Worm (Caenorhabditis elegans) whole organism, L2 larva: ENCODE data around the gene srd-48.

Experiments used
- C34F6.9 ChIP-seq: fragments of 150-350 bp; optimal IDR thresholded peaks from 2 replicates; lab custom pipeline; 2014; ENCODE audit warnings: missing biosample characterization, missing genetic modification characterization
- F13H6.1 ChIP-seq: sonication (generic microtip); optimal IDR thresholded peaks from 2 replicates; lab custom pipeline; 2016; ENCODE audit warnings: missing genetic modification characterization, missing compliant biosample characterization
- R02D3.7 ChIP-seq: fragments of 150-350 bp; optimal IDR thresholded peaks from 2 replicates; lab custom pipeline; 2014; ENCODE audit warnings: missing biosample characterization, missing genetic modification characterization
- Y55F3AM.14 ChIP-seq: fragments of 200-800 bp; sonication (Bioruptor generic); optimal IDR thresholded peaks from 2 replicates; lab custom pipeline; 2018; ENCODE audit warnings: mild to moderate bottlenecking, missing genetic modification characterization, missing compliant biosample characterization
- ZK546.5 ChIP-seq: sonication (generic microtip); optimal IDR thresholded peaks from 2 replicates; lab custom pipeline; 2017; ENCODE audit warnings: missing biosample characterization, missing genetic modification characterization
- aly-2 ChIP-seq: fragments of 150-350 bp; optimal IDR thresholded peaks from 2 replicates; lab custom pipeline; 2014; ENCODE audit warnings: missing biosample characterization, missing genetic modification characterization
- ama-1 ChIP-seq: fragments of 150-350 bp; optimal IDR thresholded peaks from 2 replicates; lab custom pipeline; 2018; ENCODE audit warnings: inconsistent platforms
- blmp-1 ChIP-seq: sonication (generic microtip); optimal IDR thresholded peaks from 2 replicates; lab custom pipeline; 2017; ENCODE audit warnings: missing genetic modification characterization, mild to moderate bottlenecking, missing compliant biosample characterization, antibody characterized with exemption, moderate library complexity; ENCODE audit not compliant: insufficient read depth
- ceh-82 ChIP-seq: fragments of 150-350 bp; optimal IDR thresholded peaks from 2 replicates; lab custom pipeline; 2014; ENCODE audit warnings: missing biosample characterization, missing genetic modification characterization
- crh-2 ChIP-seq: sonication (generic microtip); optimal IDR thresholded peaks from 2 replicates; lab custom pipeline; 2017; ENCODE audit warnings: missing biosample characterization, missing genetic modification characterization
- dmd-4 ChIP-seq: sonication (generic microtip); optimal IDR thresholded peaks from 2 replicates; lab custom pipeline; 2017; ENCODE audit warnings: missing biosample characterization, missing genetic modification characterization
- egl-27 ChIP-seq: sonication (generic microtip); optimal IDR thresholded peaks from 3 replicates; lab custom pipeline; 2017; ENCODE audit warnings: missing biosample characterization, missing genetic modification reagents, missing genetic modification characterization
- elt-1 ChIP-seq: fragments of 150-350 bp; optimal IDR thresholded peaks from 2 replicates; lab custom pipeline; 2014; ENCODE audit warnings: missing biosample characterization, missing genetic modification characterization
- elt-3 ChIP-seq: sonication (generic microtip); optimal IDR thresholded peaks from 2 replicates; lab custom pipeline; 2017; ENCODE audit warnings: missing biosample characterization, missing genetic modification characterization
- fos-1 ChIP-seq: fragments of 150-350 bp; optimal IDR thresholded peaks from 2 replicates; lab custom pipeline; 2014; ENCODE audit warnings: missing biosample characterization, missing genetic modification characterization
- gmeb-1 ChIP-seq: fragments of 150-350 bp; optimal IDR thresholded peaks from 2 replicates; lab custom pipeline; 2014; ENCODE audit warnings: missing biosample characterization, missing genetic modification characterization
- lin-13 ChIP-seq: fragments of 150-350 bp; optimal IDR thresholded peaks from 2 replicates; lab custom pipeline; 2014; ENCODE audit warnings: missing biosample characterization, missing genetic modification reagents, missing genetic modification characterization
- lsy-2 ChIP-seq, 2 experiments: fragments of 150-350 bp in 1 of 2; sonication (generic microtip) in 1 of 2; optimal IDR thresholded peaks; 2 replicates each; lab custom pipeline; 2014 to 2017; ENCODE audit warnings: missing biosample characterization in 2 of 2, missing genetic modification characterization in 2 of 2
- mab-5 ChIP-seq: fragments of 150-350 bp; optimal IDR thresholded peaks from 2 replicates; lab custom pipeline; 2014; ENCODE audit warnings: missing biosample characterization, missing genetic modification characterization
- nhr-11 ChIP-seq: fragments of 150-350 bp; optimal IDR thresholded peaks from 2 replicates; lab custom pipeline; 2014; ENCODE audit warnings: missing biosample characterization, missing genetic modification characterization
- nhr-21 ChIP-seq: fragments of 150-350 bp; optimal IDR thresholded peaks from 2 replicates; lab custom pipeline; 2014; ENCODE audit warnings: missing biosample characterization, missing genetic modification characterization
- nhr-23 ChIP-seq: fragments of 150-350 bp; optimal IDR thresholded peaks from 2 replicates; lab custom pipeline; 2014; ENCODE audit warnings: missing biosample characterization, missing genetic modification reagents, missing genetic modification characterization
- nhr-25 ChIP-seq: fragments of 150-350 bp; sonication (generic microtip); optimal IDR thresholded peaks from 3 replicates; lab custom pipeline; 2014; ENCODE audit warnings: missing biosample characterization, missing genetic modification characterization
- nhr-77 ChIP-seq: fragments of 150-350 bp; optimal IDR thresholded peaks from 2 replicates; lab custom pipeline; 2014; ENCODE audit warnings: missing biosample characterization, missing genetic modification characterization
- sem-4 ChIP-seq: fragments of 150-350 bp; optimal IDR thresholded peaks from 2 replicates; lab custom pipeline; 2014; ENCODE audit warnings: missing biosample characterization, missing genetic modification reagents, missing genetic modification characterization
- skn-1 ChIP-seq: sonication (generic microtip); optimal IDR thresholded peaks from 2 replicates; lab custom pipeline; 2017; ENCODE audit warnings: missing biosample characterization, missing genetic modification characterization
- sma-3 ChIP-seq: sonication (generic microtip); optimal IDR thresholded peaks from 2 replicates; lab custom pipeline; 2016; ENCODE audit warnings: missing genetic modification reagents, missing genetic modification characterization, missing compliant biosample characterization
- sma-9 ChIP-seq, 2 experiments: fragments of 150-350 bp in 1 of 2; sonication (generic microtip) in 1 of 2; optimal IDR thresholded peaks; 2 replicates each; lab custom pipeline; 2014 to 2016; ENCODE audit warnings: missing genetic modification characterization in 2 of 2, mild to moderate bottlenecking in 1 of 2, missing biosample characterization in 1 of 2, missing compliant biosample characterization in 1 of 2, missing genetic modification reagents in 1 of 2, moderate library complexity in 1 of 2
- unc-39 ChIP-seq: fragments of 150-350 bp; optimal IDR thresholded peaks from 2 replicates; lab custom pipeline; 2014; ENCODE audit warnings: missing biosample characterization, missing genetic modification characterization
- unc-55 ChIP-seq: fragments of 150-350 bp; sonication (generic microtip); optimal IDR thresholded peaks from 3 replicates; lab custom pipeline; 2014; ENCODE audit warnings: missing biosample characterization, missing genetic modification reagents, missing genetic modification characterization
- ztf-11 ChIP-seq: sonication (generic microtip); optimal IDR thresholded peaks from 2 replicates; lab custom pipeline; 2017; ENCODE audit warnings: missing biosample characterization, missing genetic modification characterization
- ztf-4 ChIP-seq: fragments of 150-350 bp; optimal IDR thresholded peaks from 2 replicates; lab custom pipeline; 2014; ENCODE audit warnings: missing biosample characterization, missing genetic modification characterization

srd-48 gene

DNA sequence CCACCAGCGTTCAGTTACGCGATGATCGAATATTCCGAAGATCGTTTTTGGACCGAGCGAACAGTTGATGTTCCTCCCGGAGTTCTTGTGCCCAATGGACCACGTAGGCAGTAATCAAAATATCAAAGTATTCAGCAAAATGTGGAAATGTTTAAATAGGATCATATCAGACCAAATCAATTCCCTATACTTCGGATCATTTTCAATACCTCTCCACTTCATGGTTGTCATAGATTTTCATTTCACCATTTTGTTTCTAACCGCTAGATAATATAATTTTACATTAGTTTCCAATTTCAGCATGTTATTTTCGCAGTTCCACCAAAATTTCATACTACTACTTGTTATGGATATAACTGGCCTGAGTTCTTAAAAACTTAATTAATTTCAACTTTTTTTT is 18.3 kb upstream of the srd-48 start:
- TF ChIP-seq ceh-82 (tag; lab: Kevin White, UChicago) (no peak), C34F6.9 (tag; lab: Kevin White, UChicago) (no peak), R02D3.7 (tag; lab: Kevin White, UChicago) (no peak), nhr-25 (tag; lab: Kevin White, UChicago) (no peak), ztf-11 (no peak), gmeb-1 (tag; lab: Kevin White, UChicago) (no peak)

DNA sequence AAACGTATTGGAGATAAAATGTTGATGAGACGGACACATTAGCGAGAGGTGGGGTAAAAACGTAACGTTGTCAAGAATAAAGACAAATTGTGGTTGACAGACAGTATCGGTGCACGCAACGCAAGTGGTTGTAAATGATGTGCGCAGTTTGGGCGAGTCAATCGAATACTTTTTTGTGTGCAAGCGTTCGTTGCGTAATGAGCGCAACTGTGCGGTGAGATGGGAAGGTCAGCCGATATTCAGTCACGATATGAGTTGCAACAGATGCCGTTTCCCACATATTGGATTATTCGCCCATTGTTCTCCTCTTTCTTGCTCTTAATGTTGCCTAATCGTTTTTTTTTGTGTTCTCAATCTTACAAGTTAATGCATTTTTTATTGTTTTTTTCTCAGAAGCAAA is 15.2 kb upstream of the srd-48 start, which contains the start of gene ceh-40:
Gene ceh-40, minus strand, starts transcription at position 41 of the 400 bp plus-strand sequence.
- TF ChIP-seq fos-1 (no peak), C34F6.9 (tag; lab: Kevin White, UChicago) (no peak), ceh-82 (tag; lab: Kevin White, UChicago) (no peak)
- TF ChIP-seq, all 48 proteins: peak for 0

DNA sequence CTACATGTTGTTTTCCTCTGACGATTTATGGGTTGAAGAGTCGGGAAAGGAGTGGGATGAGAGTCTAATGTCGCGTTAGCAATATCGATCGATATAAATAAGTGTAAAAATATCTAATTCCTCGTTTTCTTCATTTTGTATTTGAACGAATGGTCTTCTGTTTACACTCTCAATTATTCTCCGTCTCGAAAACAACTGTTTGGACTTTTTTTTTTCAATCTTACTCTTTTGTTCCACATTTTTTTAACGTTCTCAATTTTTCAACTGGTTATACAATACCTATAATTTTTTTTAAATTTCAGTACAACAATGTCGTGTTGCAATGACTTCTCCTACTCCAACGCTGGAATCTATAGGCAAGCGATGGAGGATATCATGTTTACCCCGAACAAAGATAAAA is 14.6 kb upstream of the srd-48 start, which contains the start of gene F17A2.13:
Gene F17A2.13, plus strand, starts transcription at position 301 of the 400 bp plus-strand sequence.
- TF ChIP-seq elt-1 (tag; lab: Kevin White, UChicago) (no peak), ztf-11 (no peak), sma-3 (GFP tag; lab: Kevin White, UChicago) (no peak), ZK546.5 (tag; lab: Kevin White, UChicago) (no peak), egl-27 (no peak), unc-39 (tag; lab: Kevin White, UChicago) (no peak), crh-2 (no peak), lsy-2 (tag; optimal IDR thresholded peaks at IDR 0.05; lab: Kevin White, UChicago) (no peak), aly-2 (tag; lab: Kevin White, UChicago) (no peak), sma-9 (GFP tag; optimal IDR thresholded peaks at IDR 0.05; lab: Kevin White, UChicago) (no peak), sma-9 (tag; optimal IDR thresholded peaks at IDR 0.05; lab: Kevin White, UChicago) (no peak), gmeb-1 (tag; lab: Kevin White, UChicago) (no peak), ama-1 (no peak), unc-55 (GFP tag; lab: Kevin White, UChicago) (no peak)

DNA sequence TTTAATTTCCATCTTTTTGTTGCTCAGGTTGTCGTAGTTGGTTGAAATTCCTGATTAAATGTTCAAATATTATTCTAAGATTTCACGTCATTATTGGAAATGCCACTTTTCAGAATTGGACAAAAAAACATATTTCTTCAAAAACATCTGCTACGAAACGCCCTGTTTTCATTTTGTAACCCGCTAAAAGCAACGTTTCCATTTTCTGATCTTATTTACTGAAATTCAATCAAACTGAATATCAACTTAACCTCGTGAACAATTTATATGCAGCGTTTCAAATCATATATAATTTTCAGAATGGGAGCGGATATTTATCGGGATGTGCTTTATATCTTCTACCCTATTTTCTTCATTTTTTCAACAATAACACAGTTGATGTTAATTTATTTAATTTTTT is 12.5 kb upstream of the srd-48 start, which contains the start of gene srd-40:
Gene srd-40, plus strand, starts transcription at position 301 of the 400 bp plus-strand sequence.
- TF ChIP-seq ceh-82 (tag; lab: Kevin White, UChicago) = no peak

DNA sequence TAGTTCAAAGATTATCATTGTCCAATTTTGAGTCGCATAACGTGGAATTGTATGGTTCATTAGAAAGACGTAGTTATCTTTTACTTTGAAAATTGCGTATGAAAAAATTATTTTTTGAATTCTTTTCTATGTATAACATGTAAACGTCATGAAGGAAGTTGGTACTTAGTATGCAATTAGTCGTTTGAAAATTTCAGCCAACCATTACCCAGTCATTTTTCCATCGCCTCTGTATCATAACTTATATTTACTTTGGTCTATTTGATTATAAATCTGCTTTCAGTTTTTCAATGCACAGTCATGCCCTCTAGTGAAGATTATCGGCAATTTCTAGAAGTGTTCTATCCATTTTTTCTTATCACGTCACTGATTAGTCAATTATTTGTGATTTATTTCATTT is 9.5 kb upstream of the srd-48 start, which contains the start of gene srd-41:
Gene srd-41, plus strand, starts transcription at position 301 of the 400 bp plus-strand sequence.
- no peak for TF ChIP-seq ceh-82 (tag; lab: Kevin White, UChicago)
- TF ChIP-seq Y55F3AM.14 = no peak
- no peak for TF ChIP-seq nhr-77 (tag; lab: Kevin White, UChicago)
- no peak for TF ChIP-seq fos-1
- TF ChIP-seq elt-3 (tag; lab: Kevin White, UChicago) = no peak
- TF ChIP-seq F13H6.1 (tag; lab: Kevin White, UChicago) = no peak
- no peak for TF ChIP-seq sem-4 (tag; lab: Kevin White, UChicago)

DNA sequence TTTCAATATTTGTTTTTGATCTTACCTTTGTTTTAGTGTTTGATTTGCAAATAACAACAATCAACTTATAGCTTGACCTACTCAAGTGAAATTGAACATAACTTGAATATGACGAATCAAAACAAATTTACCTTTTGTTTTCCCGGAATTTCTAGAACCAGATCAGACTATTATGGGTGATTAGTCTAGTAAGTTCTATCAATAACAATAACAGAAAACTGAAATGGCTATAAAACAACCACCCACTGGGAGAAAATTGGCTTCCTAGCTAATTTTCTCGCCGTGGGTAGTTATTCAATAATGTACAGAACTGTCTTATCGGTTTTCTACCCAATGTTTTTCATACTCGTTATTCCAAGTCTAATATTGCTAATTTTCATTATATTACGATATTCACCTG is 7.2 kb upstream of the srd-48 start, which contains the start of gene srd-45:
Gene srd-45, plus strand, starts transcription at position 301 of the 400 bp plus-strand sequence.
- TF ChIP-seq sma-3 (GFP tag; lab: Kevin White, UChicago) (no peak), fos-1 (no peak), unc-55 (GFP tag; lab: Kevin White, UChicago) (no peak), crh-2 (no peak)
- TF ChIP-seq, all 48 proteins: peak for 0

DNA sequence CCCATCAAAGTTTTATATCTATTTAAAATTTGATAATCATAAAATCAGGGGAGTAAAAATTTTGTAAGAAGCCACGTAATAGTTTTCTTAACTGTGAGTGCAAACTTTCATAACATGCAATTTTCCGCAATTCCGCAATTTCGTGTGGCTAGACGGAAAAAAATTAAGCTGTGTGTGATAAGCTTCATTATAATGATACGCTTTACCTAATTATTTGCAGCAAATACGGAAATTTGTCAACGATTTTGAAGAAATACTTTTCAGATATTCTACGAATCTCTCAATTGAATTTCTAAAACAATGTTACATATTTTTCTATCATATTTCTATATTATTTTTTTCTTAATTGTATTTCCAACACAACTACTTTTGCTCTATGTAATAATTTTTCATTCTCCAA is 4.1 kb upstream of the srd-48 start, which contains the start of gene srd-46:
Gene srd-46, plus strand, starts transcription at position 301 of the 400 bp plus-strand sequence.
- TF ChIP-seq dmd-4 (tag; lab: Kevin White, UChicago) (no peak), R02D3.7 (tag; lab: Kevin White, UChicago) (no peak), lsy-2 (tag; optimal IDR thresholded peaks at IDR 0.05; lab: Kevin White, UChicago) (no peak), F13H6.1 (tag; lab: Kevin White, UChicago) (no peak), nhr-23 (no peak), skn-1 (no peak), lin-13 (GFP tag; lab: Kevin White, UChicago) (no peak), nhr-21 (tag; lab: Kevin White, UChicago) (no peak), ztf-11 (no peak), ztf-4 (no peak), unc-39 (tag; lab: Kevin White, UChicago) (no peak), aly-2 (tag; lab: Kevin White, UChicago) (no peak), blmp-1 (tag; lab: Kevin White, UChicago) (no peak), sma-3 (GFP tag; lab: Kevin White, UChicago) (no peak), mab-5 (tag; lab: Kevin White, UChicago) (no peak), nhr-11 (tag; lab: Kevin White, UChicago) (no peak)
